Worm (Caenorhabditis elegans) whole organism, L4 larva: ENCODE results near the gene sra-10.
A peak's percentile ranks its signal among the peaks of the same experiment; 100 is the strongest.

Source experiments
- D1046.2 ChIP-seq: fragments of 200-800 bp; sonication (Bioruptor generic); IDR thresholded peaks from 2 replicates; pipeline ENCODE4 v1.3.6; 2022; ENCODE audit warnings: missing genetic modification characterization, missing compliant biosample characterization
- F49E8.2 ChIP-seq: sonication (generic microtip); optimal IDR thresholded peaks from 2 replicates; lab custom pipeline; 2016; ENCODE audit warnings: missing compliant biosample characterization, mild to moderate bottlenecking, missing genetic modification characterization, borderline replicate concordance
- R02D3.7 ChIP-seq: fragments of 150-350 bp; sonication (generic microtip); optimal IDR thresholded peaks from 3 replicates; lab custom pipeline; 2014; ENCODE audit warnings: missing biosample characterization, missing genetic modification characterization
- Y105C5A.15 ChIP-seq: fragments of 200-800 bp; sonication (Bioruptor generic); IDR thresholded peaks from 2 replicates; pipeline ENCODE4 v1.3.6; 2022; ENCODE audit warnings: missing genetic modification characterization, missing compliant biosample characterization
- Y48G9A.11 ChIP-seq: fragments of 200-800 bp; sonication (Bioruptor generic); IDR thresholded peaks from 2 replicates; pipeline ENCODE4 v1.3.6; 2022; ENCODE audit warnings: missing genetic modification reagents, missing genetic modification characterization, missing compliant biosample characterization
- Y75B8A.6 ChIP-seq: fragments of 200-800 bp; sonication (Bioruptor generic); IDR thresholded peaks from 2 replicates; pipeline ENCODE4 v1.3.6; 2022; ENCODE audit warnings: missing genetic modification reagents, missing genetic modification characterization, missing compliant biosample characterization
- ZK337.2 ChIP-seq: fragments of 200-800 bp; sonication (Bioruptor generic); IDR thresholded peaks from 2 replicates; pipeline ENCODE4 v1.3.6; 2022; ENCODE audit warnings: missing genetic modification reagents, missing genetic modification characterization, missing compliant biosample characterization
- aha-1 ChIP-seq: fragments of 150-350 bp; peaks from one replicate; lab custom pipeline; 2014; ENCODE audit warnings: missing biosample characterization, missing genetic modification characterization
- attf-4 ChIP-seq: sonication (generic microtip); optimal IDR thresholded peaks from 3 replicates; lab custom pipeline; 2017; ENCODE audit warnings: missing biosample characterization, missing genetic modification characterization
- ceh-20 ChIP-seq: fragments of 200-800 bp; sonication (Bioruptor generic); IDR thresholded peaks from 2 replicates; pipeline ENCODE4 v1.3.6; 2022; ENCODE audit warnings: missing genetic modification reagents, missing genetic modification characterization, missing compliant biosample characterization
- ces-1 ChIP-seq: fragments of 150-350 bp; sonication (generic microtip); optimal IDR thresholded peaks from 4 replicates; lab custom pipeline; 2014; ENCODE audit warnings: missing biosample characterization, missing genetic modification reagents, missing genetic modification characterization
- cey-2 ChIP-seq: sonication (generic microtip); optimal IDR thresholded peaks from 3 replicates; lab custom pipeline; 2017; ENCODE audit warnings: missing genetic modification characterization, mild to moderate bottlenecking, missing compliant biosample characterization, antibody characterized with exemption, borderline replicate concordance; ENCODE audit not compliant: insufficient read depth
- daf-12 ChIP-seq: fragments of 150-350 bp; optimal IDR thresholded peaks from 2 replicates; lab custom pipeline; 2014; ENCODE audit warnings: missing biosample characterization, missing genetic modification reagents, missing genetic modification characterization
- daf-19 ChIP-seq: fragments of 200-800 bp; sonication (Bioruptor generic); conservative IDR thresholded peaks from 2 replicates; pipeline ENCODE4 v1.3.6; 2022; ENCODE audit warnings: missing genetic modification characterization, missing compliant biosample characterization
- daf-8 ChIP-seq: fragments of 200-800 bp; sonication (Bioruptor generic); IDR thresholded peaks from 2 replicates; pipeline ENCODE4 v1.3.6; 2022; ENCODE audit warnings: missing genetic modification characterization, missing compliant biosample characterization
- dmd-6 ChIP-seq: fragments of 200-800 bp; sonication (Bioruptor generic); IDR thresholded peaks from 2 replicates; pipeline ENCODE4 v1.3.6; 2022; ENCODE audit warnings: missing genetic modification reagents, missing genetic modification characterization, missing compliant biosample characterization
- dmd-8 ChIP-seq: fragments of 200-800 bp; sonication (Bioruptor generic); IDR thresholded peaks from 2 replicates; pipeline ENCODE4 v1.3.6; 2022; ENCODE audit warnings: missing genetic modification characterization, missing compliant biosample characterization
- fkh-10 ChIP-seq: fragments of 150-350 bp; optimal IDR thresholded peaks from 2 replicates; lab custom pipeline; 2014; ENCODE audit warnings: missing biosample characterization, missing genetic modification reagents, missing genetic modification characterization
- fos-1 ChIP-seq: fragments of 150-350 bp; optimal IDR thresholded peaks from 2 replicates; lab custom pipeline; 2014; ENCODE audit warnings: missing biosample characterization, missing genetic modification characterization
- hlh-11 ChIP-seq: fragments of 200-800 bp; sonication (Bioruptor generic); optimal IDR thresholded peaks from 2 replicates; lab custom pipeline; 2018; ENCODE audit warnings: mild to moderate bottlenecking, missing genetic modification characterization, missing compliant biosample characterization
- hlh-30 ChIP-seq: sonication (generic microtip); optimal IDR thresholded peaks from 2 replicates; lab custom pipeline; 2017; ENCODE audit warnings: antibody characterized with exemption, mild to moderate bottlenecking, missing genetic modification characterization, missing compliant biosample characterization; ENCODE audit not compliant: insufficient read depth
- jun-1 ChIP-seq: fragments of 150-350 bp; optimal IDR thresholded peaks from 2 replicates; lab custom pipeline; 2014; ENCODE audit warnings: missing biosample characterization, missing genetic modification reagents, missing genetic modification characterization
- lin-1 ChIP-seq: fragments of 200-800 bp; sonication (Bioruptor generic); IDR thresholded peaks from 2 replicates; pipeline ENCODE4 v1.3.6; 2022; ENCODE audit warnings: missing genetic modification reagents, missing genetic modification characterization, missing compliant biosample characterization
- lin-13 ChIP-seq: fragments of 150-350 bp; optimal IDR thresholded peaks from 2 replicates; lab custom pipeline; 2014; ENCODE audit warnings: missing biosample characterization, missing genetic modification reagents, missing genetic modification characterization
- lin-38 ChIP-seq: fragments of 200-800 bp; sonication (Bioruptor generic); IDR thresholded peaks from 2 replicates; pipeline ENCODE4 v1.3.6; 2022; ENCODE audit warnings: missing genetic modification reagents, missing genetic modification characterization, missing compliant biosample characterization
- lir-3 ChIP-seq: sonication (generic microtip); optimal IDR thresholded peaks from 2 replicates; lab custom pipeline; 2016; ENCODE audit warnings: mild to moderate bottlenecking, missing genetic modification characterization, missing compliant biosample characterization
- madf-9 ChIP-seq: fragments of 200-800 bp; sonication (Bioruptor generic); conservative IDR thresholded peaks from 2 replicates; pipeline ENCODE4 v1.3.6; 2022; ENCODE audit warnings: missing genetic modification reagents, missing genetic modification characterization, missing compliant biosample characterization
- nhr-10 ChIP-seq: fragments of 150-350 bp; optimal IDR thresholded peaks from 2 replicates; lab custom pipeline; 2014; ENCODE audit warnings: missing biosample characterization, missing genetic modification characterization
- nhr-11 ChIP-seq: fragments of 150-350 bp; optimal IDR thresholded peaks from 2 replicates; lab custom pipeline; 2014; ENCODE audit warnings: missing biosample characterization, missing genetic modification characterization
- nhr-111 ChIP-seq: fragments of 200-800 bp; sonication (Bioruptor generic); optimal IDR thresholded peaks from 2 replicates; lab custom pipeline; 2018; ENCODE audit warnings: mild to moderate bottlenecking, missing genetic modification characterization, missing compliant biosample characterization
- nhr-237 ChIP-seq: sonication (generic microtip); optimal IDR thresholded peaks from 2 replicates; lab custom pipeline; 2017; ENCODE audit warnings: missing biosample characterization, missing genetic modification characterization
- nhr-25 ChIP-seq: sonication (generic microtip); optimal IDR thresholded peaks from 2 replicates; lab custom pipeline; 2017; ENCODE audit warnings: missing genetic modification characterization, mild to moderate bottlenecking, missing compliant biosample characterization, antibody characterized with exemption, moderate library complexity, borderline replicate concordance; ENCODE audit not compliant: insufficient read depth
- nhr-41 ChIP-seq: fragments of 200-800 bp; sonication (Bioruptor generic); IDR thresholded peaks from 2 replicates; pipeline ENCODE4 v1.3.6; 2022; ENCODE audit warnings: missing genetic modification reagents, missing genetic modification characterization, missing compliant biosample characterization
- nhr-42 ChIP-seq: fragments of 200-800 bp; sonication (Bioruptor generic); IDR thresholded peaks from 2 replicates; pipeline ENCODE4 v1.3.6; 2022; ENCODE audit warnings: missing genetic modification characterization, missing compliant biosample characterization
- nhr-76 ChIP-seq: fragments of 150-350 bp; optimal IDR thresholded peaks from 2 replicates; lab custom pipeline; 2014; ENCODE audit warnings: missing biosample characterization, missing genetic modification characterization
- pha-4 ChIP-seq, 2 experiments: fragments of 150-350 bp in 1 of 2; fragments of 200-800 bp in 1 of 2; sonication (Bioruptor generic) in 1 of 2; IDR thresholded peaks in 1 of 2; optimal IDR thresholded peaks in 1 of 2; 2 replicates each; pipeline versions ENCODE4 v1.3.6 to Lab custom; 2014 to 2022; ENCODE audit warnings: missing genetic modification characterization in 2 of 2, missing genetic modification reagents in 2 of 2, missing biosample characterization in 1 of 2, missing compliant biosample characterization in 1 of 2
- php-3 ChIP-seq: fragments of 200-800 bp; sonication (Bioruptor generic); IDR thresholded peaks from 2 replicates; pipeline ENCODE4 v1.3.6; 2022; ENCODE audit warnings: missing genetic modification reagents, missing genetic modification characterization, missing compliant biosample characterization
- rbr-2 ChIP-seq: sonication (generic microtip); optimal IDR thresholded peaks from 2 replicates; lab custom pipeline; 2016; ENCODE audit warnings: missing genotype, missing genetic modification characterization, missing compliant biosample characterization
- set-16 ChIP-seq: fragments of 200-800 bp; sonication (Bioruptor generic); IDR thresholded peaks from 2 replicates; pipeline ENCODE4 v1.3.6; 2022; ENCODE audit warnings: missing genetic modification reagents, missing genetic modification characterization, missing compliant biosample characterization
- spr-1 ChIP-seq: sonication (generic microtip); optimal IDR thresholded peaks from 2 replicates; lab custom pipeline; 2016; ENCODE audit warnings: mild to moderate bottlenecking, missing genetic modification characterization, missing compliant biosample characterization
- spr-3 ChIP-seq: fragments of 200-800 bp; sonication (Bioruptor generic); optimal IDR thresholded peaks from 2 replicates; lab custom pipeline; 2018; ENCODE audit warnings: mild to moderate bottlenecking, missing genetic modification characterization, missing compliant biosample characterization
- tag-97 ChIP-seq: fragments of 200-800 bp; sonication (Bioruptor generic); IDR thresholded peaks from 2 replicates; pipeline ENCODE4 v1.3.6; 2022; ENCODE audit warnings: missing genetic modification characterization, missing compliant biosample characterization
- vab-7 ChIP-seq: fragments of 200-800 bp; sonication (Bioruptor generic); IDR thresholded peaks from 2 replicates; pipeline ENCODE4 v1.3.6; 2022; ENCODE audit warnings: missing genetic modification reagents, missing genetic modification characterization, missing compliant biosample characterization
- zfp-3 ChIP-seq: fragments of 200-800 bp; sonication (Bioruptor generic); conservative IDR thresholded peaks from 2 replicates; pipeline ENCODE4 v1.3.6; 2022; ENCODE audit warnings: missing genetic modification reagents, missing genetic modification characterization, missing compliant biosample characterization
- zip-11 ChIP-seq: fragments of 200-800 bp; sonication (Bioruptor generic); IDR thresholded peaks from 2 replicates; pipeline ENCODE4 v1.3.6; 2022; ENCODE audit warnings: missing genetic modification characterization, missing compliant biosample characterization
- ztf-11 ChIP-seq: fragments of 150-350 bp; optimal IDR thresholded peaks from 2 replicates; lab custom pipeline; 2014; ENCODE audit warnings: missing biosample characterization, missing genetic modification characterization

sra-10 gene

DNA sequence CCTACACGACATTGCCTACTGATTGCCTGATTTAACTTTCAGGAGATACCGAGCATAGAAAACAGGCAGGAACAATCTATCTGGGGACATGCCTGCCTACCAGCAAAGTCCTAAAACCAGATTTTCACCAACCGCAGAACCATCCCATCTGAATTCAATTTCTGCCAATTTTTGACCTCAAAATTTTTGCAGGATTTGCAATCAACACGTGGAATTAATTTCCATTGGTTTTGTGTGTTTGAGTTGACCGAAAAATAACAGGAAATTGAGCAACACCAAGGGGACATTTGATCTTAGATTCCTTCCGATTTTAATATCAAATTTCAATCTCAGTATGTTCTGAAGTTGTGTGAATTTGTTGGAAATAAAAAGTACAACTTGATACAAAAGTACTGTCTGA, 4.1 kb upstream of the sra-10 start:
- no peak for TF ChIP-seq aha-1 (tag; lab: Kevin White, UChicago)
- no peak for TF ChIP-seq spr-3 (GFP tag; lab: Kevin White, UChicago)
- TF ChIP-seq lin-13 = no peak
- TF ChIP-seq php-3 (GFP tag; lab: Robert Waterston, UW) = no peak
- no peak for TF ChIP-seq nhr-76 (tag; lab: Kevin White, UChicago)
- TF ChIP-seq daf-12 = no peak
- TF ChIP-seq zip-11 (GFP tag; lab: Robert Waterston, UW) = no peak
- TF ChIP-seq daf-8 (GFP tag; lab: Robert Waterston, UW) = no peak
- no peak for TF ChIP-seq dmd-6
- TF ChIP-seq zfp-3 = no peak
- TF ChIP-seq rbr-2 (tag; lab: Kevin White, UChicago) = no peak

DNA sequence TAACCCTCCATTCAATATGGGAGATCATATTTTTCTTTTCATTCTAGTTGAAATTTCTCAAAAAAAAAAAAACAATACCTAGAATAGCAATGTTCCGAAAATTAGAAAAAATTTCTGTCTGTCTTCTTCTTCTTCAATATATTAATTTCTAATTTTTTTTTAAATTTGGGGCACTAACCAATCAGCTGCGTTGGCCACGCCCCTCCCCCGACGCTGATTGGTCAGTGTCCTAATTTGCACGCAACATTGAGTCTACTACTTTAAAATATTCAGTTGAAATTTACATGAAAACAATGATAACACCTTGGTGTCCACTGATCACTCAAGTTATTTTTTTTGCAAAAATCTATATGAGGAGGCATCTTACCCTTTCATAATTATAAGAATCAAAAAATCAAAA, 1.1 kb upstream of the sra-10 start:
- TF ChIP-seq D1046.2 (GFP tag; lab: Robert Waterston, UW) (no peak), ztf-11 (tag; lab: Kevin White, UChicago) (no peak), ceh-20 (GFP tag; lab: Robert Waterston, UW) (no peak), hlh-11 (tag; lab: Kevin White, UChicago) (no peak), tag-97 (GFP tag; lab: Robert Waterston, UW) (no peak), daf-19 (GFP tag; lab: Robert Waterston, UW) (no peak), nhr-76 (tag; lab: Kevin White, UChicago) (no peak), lin-1 (GFP tag; lab: Robert Waterston, UW) (no peak), lir-3 (no peak), ZK337.2 (no peak), lin-38 (GFP tag; lab: Robert Waterston, UW) (no peak), nhr-25 (tag; lab: Kevin White, UChicago) (no peak)

DNA sequence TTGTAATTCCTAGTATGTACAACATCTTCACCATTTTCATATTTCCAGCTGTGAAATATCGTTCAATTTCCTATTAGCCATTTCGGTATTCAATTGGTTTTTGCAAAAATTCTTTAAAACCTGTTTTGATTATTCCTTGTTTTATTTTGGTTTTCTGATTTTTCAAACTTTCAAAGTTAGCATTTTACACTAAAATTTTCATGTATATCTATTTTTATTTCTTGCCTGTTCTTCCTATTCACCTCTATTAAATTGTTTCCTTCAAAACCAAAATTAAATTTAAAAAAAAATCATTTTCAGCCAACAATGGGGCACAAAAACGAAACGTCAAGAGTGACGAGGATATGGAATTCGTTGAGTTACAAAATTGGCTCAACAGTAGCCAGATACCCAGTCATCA, 5.9 kb downstream of the sra-10 start, which contains the start of gene ptr-8:
ptr-8 (plus strand) TSS at position 301 of the 400 bp plus-strand sequence.
- TF ChIP-seq madf-9 (GFP tag; lab: Robert Waterston, UW) (no peak), fkh-10 (GFP tag; lab: Kevin White, UChicago) (no peak), ces-1 (no peak), fos-1 (tag; lab: Kevin White, UChicago) (no peak)

ce11 chrII:10887097-10887496, 7.8 kb downstream of the sra-10 start:
- TF ChIP-seq Y105C5A.15 (GFP tag; lab: Robert Waterston, UW) = no peak
- no peak for TF ChIP-seq nhr-237 (tag; lab: Kevin White, UChicago)
- TF ChIP-seq nhr-111 = no peak
- TF ChIP-seq jun-1 (tag; lab: Kevin White, UChicago) = no peak
- no peak for TF ChIP-seq daf-19 (GFP tag; lab: Robert Waterston, UW)
- TF ChIP-seq ceh-20 (GFP tag; lab: Robert Waterston, UW) = no peak
- no peak for TF ChIP-seq spr-3 (GFP tag; lab: Kevin White, UChicago)
- TF ChIP-seq F49E8.2 (tag; lab: Kevin White, UChicago) = no peak
- TF ChIP-seq hlh-30 (tag; lab: Kevin White, UChicago) = peak; percentile 56
- TF ChIP-seq R02D3.7 (tag; lab: Kevin White, UChicago) = no peak
- no peak for TF ChIP-seq cey-2 (tag; lab: Kevin White, UChicago)
- TF ChIP-seq pha-4 (GFP tag; IDR thresholded peaks at IDR 0.05; lab: Robert Waterston, UW) = no peak
- TF ChIP-seq pha-4 (tag; optimal IDR thresholded peaks at IDR 0.05; lab: Kevin White, UChicago) = no peak
- TF ChIP-seq fkh-10 (GFP tag; lab: Kevin White, UChicago) = no peak
- no peak for TF ChIP-seq nhr-41 (GFP tag; lab: Robert Waterston, UW)
- TF ChIP-seq nhr-10 (tag; lab: Kevin White, UChicago) = no peak
- TF ChIP-seq set-16 (GFP tag; lab: Robert Waterston, UW) = no peak
- no peak for TF ChIP-seq attf-4 (tag; lab: Kevin White, UChicago)
- TF ChIP-seq spr-1 (tag; lab: Kevin White, UChicago) = no peak
- no peak for TF ChIP-seq php-3 (GFP tag; lab: Robert Waterston, UW)
- no peak for TF ChIP-seq nhr-11 (tag; lab: Kevin White, UChicago)
- no peak for TF ChIP-seq vab-7 (GFP tag; lab: Robert Waterston, UW)
- TF ChIP-seq Y48G9A.11 (GFP tag; lab: Robert Waterston, UW) = no peak
- TF ChIP-seq dmd-8 (GFP tag; lab: Robert Waterston, UW) = no peak
- no peak for TF ChIP-seq nhr-42 (GFP tag; lab: Robert Waterston, UW)
- no peak for TF ChIP-seq Y75B8A.6 (GFP tag; lab: Robert Waterston, UW)
